Fruit fly (Drosophila melanogaster): ENCODE data around the gene CG5645.

dm6 chr3L:12136630-12137029, at the start of gene CG5645, which contains the start of gene Atg12:
- no peak for TF ChIP-seq Myc (optimal IDR thresholded peaks at IDR 0.05)
- no peak for TF ChIP-seq h (optimal IDR thresholded peaks at IDR 0.05)
- TF ChIP-seq Sin3A (optimal IDR thresholded peaks at IDR 0.05) = no peak

Measured in Kc167 (cell line).